Worm (Caenorhabditis elegans): ENCODE measurements around the gene C31E10.6.
"Not testable (repeated sequence)": the region's sequence is repeated elsewhere in the genome, so short reads cannot be mapped to it uniquely, and the experiment has no call there.

Gene C31E10.6

ce11 chrX:13977439-13978118 lies 18.6 kb upstream of the C31E10.6 start, which contains the start of gene F48F7.6 (continued):
- TF ChIP-seq zfh-2 (GFP tag; conservative IDR thresholded peaks at IDR 0.05) = 0 out of 2 replicates have a peak, but pooled peaks have one; percentile 9
- TF ChIP-seq hmg-20 (GFP tag; IDR thresholded peaks at IDR 0.05) = no peak
- TF ChIP-seq F49E8.2 (tag; optimal IDR thresholded peaks at IDR 0.05; ENCODE audit: insufficient read depth) = no peak
- TF ChIP-seq bed-1 (GFP tag; IDR thresholded peaks at IDR 0.05) = no peak
- no peak for TF ChIP-seq Y79H2A.3 (GFP tag; conservative IDR thresholded peaks at IDR 0.05)
- peak; percentile 50 for TF ChIP-seq K12H6.12 (tag; optimal IDR thresholded peaks at IDR 0.05)
- peak; percentile 11 for TF ChIP-seq ZK185.1 (tag; optimal IDR thresholded peaks at IDR 0.05; ENCODE audit: poor library complexity, severe bottlenecking)
- no peak for TF ChIP-seq F39B2.1 (GFP tag; IDR thresholded peaks at IDR 0.05)
- no peak for TF ChIP-seq egl-18 (GFP tag; IDR thresholded peaks at IDR 0.05)

ce11 chrX:13980417-13980816 lies 15.7 kb upstream of the C31E10.6 start, which contains the start of gene arrd-24:
Gene arrd-24, minus strand, starts transcription at chrX:13980517.
- TF ChIP-seq nhr-179 (tag; optimal IDR thresholded peaks at IDR 0.05); pbrm-1 (GFP tag; IDR thresholded peaks at IDR 0.05); sdz-38 (tag; optimal IDR thresholded peaks at IDR 0.05): not testable (repeated sequence)

DNA sequence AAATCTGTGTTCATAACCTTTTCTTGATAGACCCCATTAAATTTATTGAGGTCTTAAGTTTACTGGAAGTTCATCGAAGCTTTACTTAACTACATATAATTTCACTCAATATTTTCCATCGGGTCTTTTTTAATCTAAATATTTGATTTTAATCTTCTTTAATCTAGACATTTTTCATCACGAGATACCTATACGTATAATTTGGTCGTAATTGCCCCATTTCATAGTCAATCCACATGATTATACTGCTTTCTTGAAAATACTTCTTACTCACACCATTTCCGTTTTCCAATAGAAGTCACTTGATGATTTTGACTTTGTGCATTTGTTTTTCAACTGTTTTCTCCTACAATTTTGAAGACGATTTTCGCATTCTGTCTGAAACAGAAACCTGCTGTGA lies 9.8 kb upstream of the C31E10.6 start, which contains the start of gene irld-24:
Gene irld-24, plus strand, starts transcription at position 301 of the 400 bp plus-strand sequence.
- TF ChIP-seq B0336.3 (GFP tag; IDR thresholded peaks at IDR 0.05) (no peak), lin-40 (tag; optimal IDR thresholded peaks at IDR 0.05) (no peak), pbrm-1 (GFP tag; IDR thresholded peaks at IDR 0.05) (no peak), attf-3 (GFP tag; conservative IDR thresholded peaks at IDR 0.05) (no peak), nfya-2 (GFP tag; IDR thresholded peaks at IDR 0.05) (no peak), T07F8.4 (tag; optimal IDR thresholded peaks at IDR 0.05) (no peak), madf-8 (GFP tag; conservative IDR thresholded peaks at IDR 0.05) (no peak), T26A5.8 (tag; optimal IDR thresholded peaks at IDR 0.05) (no peak), egrh-3 (GFP tag; IDR thresholded peaks at IDR 0.05) (no peak), Y53G8AR.9 (GFP tag; conservative IDR thresholded peaks at IDR 0.05) (no peak), cebp-2 (GFP tag; IDR thresholded peaks at IDR 0.05) (no peak)

DNA sequence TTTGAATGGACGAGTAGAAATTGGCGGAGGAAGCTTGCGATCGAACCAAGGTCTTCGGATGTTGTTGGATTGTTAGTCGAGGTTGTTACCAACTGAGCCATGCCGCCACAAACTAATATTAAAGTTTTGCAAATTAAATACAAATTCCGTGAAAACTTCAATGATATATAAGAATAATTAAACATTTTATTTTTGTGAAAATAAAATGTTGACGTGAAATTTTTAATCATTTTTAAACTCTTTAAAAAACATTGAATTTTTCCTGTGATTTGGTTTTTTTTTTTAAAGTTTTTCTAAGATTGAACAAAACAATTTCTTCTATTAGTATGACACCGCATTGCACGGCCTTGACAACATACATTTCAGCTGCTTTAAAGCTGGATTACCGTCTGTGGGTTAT lies 5.5 kb upstream of the C31E10.6 start, which contains the start of gene C31E10.11:
Gene C31E10.11, minus strand, starts transcription at position 101 of the 400 bp plus-strand sequence.
- no peak for TF ChIP-seq rcor-1 (GFP tag; IDR thresholded peaks at IDR 0.05)
- no peak for TF ChIP-seq unc-62 (GFP tag; optimal IDR thresholded peaks at IDR 0.05)
- TF ChIP-seq attf-6 (GFP tag; IDR thresholded peaks at IDR 0.05) = no peak
- TF ChIP-seq hsf-1 (GFP tag; IDR thresholded peaks at IDR 0.05) = no peak
- TF ChIP-seq Y53F4B.3 (GFP tag; IDR thresholded peaks at IDR 0.05) = no peak
- TF ChIP-seq F52B5.7 (tag; optimal IDR thresholded peaks at IDR 0.05) = no peak
- no peak for TF ChIP-seq rpc-1 (optimal IDR thresholded peaks at IDR 0.05)
- peak; percentile 56 for TF ChIP-seq rpc-1 (tag; optimal IDR thresholded peaks at IDR 0.05)
- TF ChIP-seq ztf-3 (GFP tag; optimal IDR thresholded peaks at IDR 0.05) = no peak

ce11 chrX:14000198-14000748 lies 4.1 kb downstream of the C31E10.6 start:
- TF ChIP-seq aptf-2 (GFP tag; conservative IDR thresholded peaks at IDR 0.05) = no peak
- TF ChIP-seq nhr-80 (tag; optimal IDR thresholded peaks at IDR 0.05) = peak; percentile 78
- no peak for TF ChIP-seq ztf-22 (GFP tag; optimal IDR thresholded peaks at IDR 0.05)
- TF ChIP-seq lin-40 (tag; optimal IDR thresholded peaks at IDR 0.05) = peak; percentile 9
- TF ChIP-seq xnd-1 (tag; optimal IDR thresholded peaks at IDR 0.05) = no peak
- TF ChIP-seq rec-8 (tag; optimal IDR thresholded peaks at IDR 0.05) = no peak
- TF ChIP-seq gei-17 (GFP tag; optimal IDR thresholded peaks at IDR 0.05) = no peak
- TF ChIP-seq madf-3 (GFP tag; IDR thresholded peaks at IDR 0.05) = no peak

Measured in whole organism, young adult.